Worm (Caenorhabditis elegans) whole organism, midembryonic: ENCODE data around the gene R144.11.

Experiments used
- flt-1 ChIP-seq: fragments of 200-800 bp; sonication (Bioruptor generic); IDR thresholded peaks from 2 replicates; pipeline ENCODE4 v1.3.6; 2022; ENCODE audit warnings: missing genetic modification characterization, missing compliant biosample characterization
- ref-1 ChIP-seq: fragments of 200-800 bp; sonication (Bioruptor generic); conservative IDR thresholded peaks from 2 replicates; pipeline ENCODE4 v1.3.6; 2022; ENCODE audit warnings: missing genetic modification reagents, missing genetic modification characterization, missing compliant biosample characterization
- ztf-23 ChIP-seq: fragments of 200-800 bp; sonication (Bioruptor generic); IDR thresholded peaks from 2 replicates; pipeline ENCODE4 v1.3.6; 2022; ENCODE audit warnings: missing genetic modification reagents, missing genetic modification characterization, missing compliant biosample characterization

DNA sequence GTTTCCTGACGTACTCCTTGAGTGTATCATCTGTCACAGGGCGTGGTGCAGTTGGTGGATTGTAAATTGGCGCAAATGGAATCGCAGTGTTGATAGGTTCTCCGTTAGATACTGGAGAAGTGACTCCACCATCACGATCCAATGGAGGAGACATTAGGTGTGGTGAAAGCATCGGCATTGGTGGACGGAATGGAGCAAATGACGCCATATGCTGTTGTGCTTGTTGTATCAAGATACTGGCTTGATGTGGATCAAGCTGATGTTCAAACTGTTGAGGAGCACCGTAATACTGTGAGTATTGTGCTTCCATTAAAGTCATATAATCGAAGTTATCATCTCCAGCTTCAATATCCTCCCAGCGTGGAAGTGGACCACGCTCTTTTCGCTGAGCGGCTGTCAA lies 3.8 kb upstream of the R144.11 start:
- TF ChIP-seq flt-1 (GFP tag; lab: Robert Waterston, UW) (no peak), ztf-23 (no peak), ref-1 (GFP tag; lab: Robert Waterston, UW) (no peak)
